Fruit fly (Drosophila melanogaster): ENCODE data around the gene sima.

- TF ChIP-seq psq (GFP tag; optimal IDR thresholded peaks at IDR 0.05) (no peak), OdsH (GFP tag; optimal IDR thresholded peaks at IDR 0.05) (no peak), Hr78 (GFP tag; optimal IDR thresholded peaks at IDR 0.05) (no peak), brk (GFP tag; optimal IDR thresholded peaks at IDR 0.05) (no peak), Abd-B (GFP tag; optimal IDR thresholded peaks at IDR 0.05) (no peak), h (GFP tag; optimal IDR thresholded peaks at IDR 0.05) (no peak), Dfd (GFP tag; optimal IDR thresholded peaks at IDR 0.05) (no peak), Dif (GFP tag; optimal IDR thresholded peaks at IDR 0.05; ENCODE audit: partially characterized antibody) (no peak)
These were observed 7.9 kb downstream of the sima start for dm6 chr3R:30066004-30066403.
